Fruit fly (Drosophila melanogaster) whole organism, embryonic: ENCODE data around the gene CG46310.
A peak's percentile ranks its signal among the peaks of the same experiment; 100 is the strongest.

ENCODE experiments used
- B-H1 ChIP-seq: fragments of 200-800 bp; sonication (Bioruptor generic); IDR thresholded peaks from 3 replicates; pipeline ENCODE4 v1.3.6; 2022; ENCODE audit warnings: missing biosample characterization, missing genetic modification characterization
- CG10267 ChIP-seq: fragments of 200-800 bp; sonication (Bioruptor generic); optimal IDR thresholded peaks from 2 replicates; lab custom pipeline; 2018; ENCODE audit warnings: missing biosample characterization, mild to moderate bottlenecking, missing genetic modification characterization, moderate library complexity
- CG12155 ChIP-seq: fragments of 200-800 bp; sonication (Bioruptor generic); optimal IDR thresholded peaks from 3 replicates; lab custom pipeline; 2016; ENCODE audit warnings: missing biosample characterization, missing genetic modification characterization
- CG13296 ChIP-seq: fragments of 200-800 bp; sonication (Bioruptor generic); optimal IDR thresholded peaks from 3 replicates; lab custom pipeline; 2018; ENCODE audit warnings: missing biosample characterization, mild to moderate bottlenecking, missing genetic modification characterization
- CG14441 ChIP-seq: fragments of 200-800 bp; sonication (Bioruptor generic); IDR thresholded peaks from 2 replicates; pipeline ENCODE4 v1.3.6; 2022; ENCODE audit warnings: missing biosample characterization, missing genetic modification characterization
- CG1602 ChIP-seq: fragments of 200-800 bp; sonication (Bioruptor generic); optimal IDR thresholded peaks from 3 replicates; lab custom pipeline; 2016; ENCODE audit warnings: missing biosample characterization, missing genetic modification characterization
- CG1647 ChIP-seq: fragments of 200-800 bp; sonication (Bioruptor generic); optimal IDR thresholded peaks from 3 replicates; lab custom pipeline; 2016; ENCODE audit warnings: missing biosample characterization, missing genetic modification characterization
- CG16815 ChIP-seq: fragments of 200-800 bp; sonication (Bioruptor generic); optimal IDR thresholded peaks from 3 replicates; lab custom pipeline; 2017; ENCODE audit warnings: missing biosample characterization, mild to moderate bottlenecking, missing genetic modification characterization
- CG34224 ChIP-seq: fragments of 200-800 bp; sonication (Bioruptor generic); IDR thresholded peaks from 3 replicates; pipeline ENCODE4 v1.3.6; 2022; ENCODE audit warnings: missing biosample characterization, missing genetic modification characterization; ENCODE audit not compliant: partially characterized antibody
- CG42726 ChIP-seq: fragments of 200-800 bp; sonication (Bioruptor generic); IDR thresholded peaks from 2 replicates; pipeline ENCODE4 v1.3.6; 2022; ENCODE audit warnings: missing biosample characterization, missing genetic modification characterization; ENCODE audit not compliant: partially characterized antibody
- CG4820 ChIP-seq: fragments of 200-800 bp; sonication (Bioruptor generic); optimal IDR thresholded peaks from 3 replicates; lab custom pipeline; 2016; ENCODE audit warnings: missing biosample characterization, missing genetic modification characterization
- CG4854 ChIP-seq: fragments of 200-800 bp; sonication (Bioruptor generic); optimal IDR thresholded peaks from 2 replicates; lab custom pipeline; 2016; ENCODE audit warnings: missing biosample characterization, missing genetic modification characterization, inconsistent platforms
- CG6254 ChIP-seq: fragments of 200-800 bp; sonication (Bioruptor generic); optimal IDR thresholded peaks from 3 replicates; lab custom pipeline; 2017; ENCODE audit warnings: mild to moderate bottlenecking, missing biosample characterization, missing genetic modification reagents, missing genetic modification characterization
- CG7987 ChIP-seq: fragments of 200-800 bp; sonication (Bioruptor generic); optimal IDR thresholded peaks from 2 replicates; lab custom pipeline; 2018; ENCODE audit warnings: missing biosample characterization, mild to moderate bottlenecking, missing genetic modification characterization, moderate library complexity
- CTCF ChIP-seq: fragments of 200-800 bp; sonication (Bioruptor generic); optimal IDR thresholded peaks from 2 replicates; lab custom pipeline; 2017; ENCODE audit warnings: missing biosample characterization, mild to moderate bottlenecking, missing genetic modification characterization, moderate library complexity
- D ChIP-seq, 2 experiments: fragments of 200-800 bp in 1 of 2; fragments of >200 bp in 1 of 2; sonication (Bioruptor generic) in 1 of 2; optimal IDR thresholded peaks; 2 replicates in 1 of 2; 3 replicates in 1 of 2; lab custom pipeline; 2017; ENCODE audit warnings: mild to moderate bottlenecking in 1 of 2, missing biosample characterization in 1 of 2, missing genetic modification characterization in 1 of 2, missing genetic modification reagents in 1 of 2
- Dbx ChIP-seq: fragments of 200-800 bp; sonication (Bioruptor generic); IDR thresholded peaks from 3 replicates; pipeline ENCODE4 v1.3.6; 2022; ENCODE audit warnings: missing biosample characterization, missing genetic modification characterization
- Dp ChIP-seq: fragments of 200-800 bp; sonication (Bioruptor generic); optimal IDR thresholded peaks from 2 replicates; lab custom pipeline; 2018; ENCODE audit warnings: missing biosample characterization, mild to moderate bottlenecking, missing genetic modification characterization, moderate library complexity
- E2f2 ChIP-seq: fragments of 200-800 bp; sonication (Bioruptor generic); IDR thresholded peaks from 2 replicates; pipeline ENCODE4 v1.3.6; 2022; ENCODE audit warnings: missing biosample characterization, missing genetic modification characterization
- Eip74EF ChIP-seq, 2 experiments: fragments of 200-800 bp in 1 of 2; fragments of >200 bp in 1 of 2; sonication (Bioruptor generic) in 1 of 2; optimal IDR thresholded peaks; 2 replicates each; lab custom pipeline; 2017 to 2019; ENCODE audit warnings: missing biosample characterization in 2 of 2, missing genetic modification characterization in 2 of 2, mild to moderate bottlenecking in 1 of 2, moderate library complexity in 1 of 2
- HHEX ChIP-seq: fragments of 200-800 bp; sonication (Bioruptor generic); optimal IDR thresholded peaks from 3 replicates; lab custom pipeline; 2017; ENCODE audit warnings: missing biosample characterization, mild to moderate bottlenecking, missing genetic modification characterization, missing genetic modification reagents
- Hr51 ChIP-seq, 2 experiments: fragments of 200-800 bp; sonication (Bioruptor generic); optimal IDR thresholded peaks; 2 replicates in 1 of 2; 3 replicates in 1 of 2; lab custom pipeline; 2016 to 2018; ENCODE audit warnings: missing biosample characterization in 2 of 2, missing genetic modification characterization in 2 of 2, mild to moderate bottlenecking in 1 of 2, moderate library complexity in 1 of 2
- Kr ChIP-seq: fragments of 200-800 bp; sonication (Bioruptor generic); optimal IDR thresholded peaks from 2 replicates; lab custom pipeline; 2017; ENCODE audit warnings: missing biosample characterization, mild to moderate bottlenecking, missing genetic modification characterization
- Scr ChIP-seq: fragments of 200-800 bp; sonication (Bioruptor generic); IDR thresholded peaks from 2 replicates; pipeline ENCODE4 v1.3.6; 2022; ENCODE audit warnings: missing biosample characterization, missing genetic modification characterization; ENCODE audit not compliant: partially characterized antibody
- Stat92E ChIP-seq, 3 experiments: fragments of >200 bp in 2 of 3; fragments of 200-800 bp in 1 of 3; sonication (Bioruptor generic) in 1 of 3; optimal IDR thresholded peaks; 2 replicates each; lab custom pipeline; 2017 to 2019; ENCODE audit warnings: missing biosample characterization in 3 of 3, missing genetic modification characterization in 3 of 3, mild to moderate bottlenecking in 1 of 3, moderate library complexity in 1 of 3
- Trl ChIP-seq, 3 experiments: fragments of >200 bp in 2 of 3; fragments of 200-800 bp in 1 of 3; sonication (Bioruptor generic) in 1 of 3; optimal IDR thresholded peaks; 2 replicates in 1 of 3; 3 replicates in 2 of 3; lab custom pipeline; 2016 to 2017; ENCODE audit warnings: missing biosample characterization in 1 of 3, missing genetic modification characterization in 1 of 3
- Vsx1 ChIP-seq: fragments of 200-800 bp; sonication (Bioruptor generic); optimal IDR thresholded peaks from 2 replicates; lab custom pipeline; 2017; ENCODE audit warnings: missing biosample characterization, mild to moderate bottlenecking, missing genetic modification characterization, missing genetic modification reagents
- amos ChIP-seq: fragments of 200-800 bp; sonication (Bioruptor generic); IDR thresholded peaks from 2 replicates; pipeline ENCODE4 v1.3.6; 2022; ENCODE audit warnings: missing biosample characterization, missing genetic modification characterization; ENCODE audit not compliant: partially characterized antibody
- bab2 ChIP-seq: fragments of 200-800 bp; sonication (Bioruptor generic); optimal IDR thresholded peaks from 2 replicates; lab custom pipeline; 2016; ENCODE audit warnings: missing biosample characterization, missing genetic modification characterization
- bigmax ChIP-seq: fragments of 200-800 bp; sonication (Bioruptor generic); optimal IDR thresholded peaks from 2 replicates; lab custom pipeline; 2018; ENCODE audit warnings: missing biosample characterization, mild to moderate bottlenecking, missing genetic modification characterization
- br ChIP-seq: fragments of >200 bp; optimal IDR thresholded peaks from 2 replicates; lab custom pipeline; 2017
- btn ChIP-seq: fragments of 200-800 bp; sonication (Bioruptor generic); optimal IDR thresholded peaks from 2 replicates; lab custom pipeline; 2016; ENCODE audit warnings: missing biosample characterization, missing genetic modification characterization
- corto ChIP-seq: fragments of 200-800 bp; sonication (Bioruptor generic); optimal IDR thresholded peaks from 2 replicates; lab custom pipeline; 2016; ENCODE audit warnings: missing biosample characterization, mild to moderate bottlenecking, missing genetic modification characterization, moderate library complexity
- en ChIP-seq: fragments of 200-800 bp; sonication (Bioruptor generic); optimal IDR thresholded peaks from 2 replicates; lab custom pipeline; 2016; ENCODE audit warnings: missing biosample characterization, missing genetic modification characterization
- eyg ChIP-seq: fragments of 200-800 bp; sonication (Bioruptor generic); optimal IDR thresholded peaks from 3 replicates; lab custom pipeline; 2016; ENCODE audit warnings: missing biosample characterization, missing genetic modification characterization
- jumu ChIP-seq: fragments of 200-800 bp; sonication (Bioruptor generic); optimal IDR thresholded peaks from 3 replicates; lab custom pipeline; 2016; ENCODE audit warnings: missing biosample characterization, missing genetic modification characterization
- nau ChIP-seq: fragments of 200-800 bp; sonication (Bioruptor generic); optimal IDR thresholded peaks from 3 replicates; lab custom pipeline; 2017; ENCODE audit warnings: missing biosample characterization, mild to moderate bottlenecking, missing genetic modification characterization, missing genetic modification reagents
- nmo ChIP-seq: fragments of 200-800 bp; sonication (Bioruptor generic); optimal IDR thresholded peaks from 2 replicates; lab custom pipeline; 2018; ENCODE audit warnings: missing biosample characterization, mild to moderate bottlenecking, missing genetic modification characterization, moderate library complexity
- onecut ChIP-seq: fragments of 200-800 bp; sonication (Bioruptor generic); IDR thresholded peaks from 2 replicates; pipeline ENCODE4 v1.3.6; 2022; ENCODE audit warnings: missing biosample characterization, missing genetic modification characterization
- pan ChIP-seq, 4 experiments: fragments of >200 bp in 3 of 4; fragments of 200-800 bp in 1 of 4; sonication (Bioruptor generic) in 1 of 4; optimal IDR thresholded peaks in 3 of 4; IDR thresholded peaks in 1 of 4; 2 replicates each; pipeline versions ENCODE4 v1.3.6 to Lab custom; 2017 to 2022; ENCODE audit warnings: missing biosample characterization in 2 of 4, missing genetic modification characterization in 2 of 4, mixed read lengths in 1 of 4
- pita ChIP-seq: fragments of 200-800 bp; sonication (Bioruptor generic); optimal IDR thresholded peaks from 2 replicates; lab custom pipeline; 2017; ENCODE audit warnings: missing biosample characterization, mild to moderate bottlenecking, missing genetic modification characterization
- prd ChIP-seq, 3 experiments: fragments of >200 bp in 2 of 3; fragments of 200-800 bp in 1 of 3; sonication (Bioruptor generic) in 1 of 3; optimal IDR thresholded peaks in 2 of 3; IDR thresholded peaks in 1 of 3; 2 replicates in 2 of 3; 3 replicates in 1 of 3; pipeline versions ENCODE4 v1.3.6 to Lab custom; 2017 to 2022; ENCODE audit warnings: missing biosample characterization in 1 of 3, missing genetic modification characterization in 1 of 3
- psq ChIP-seq: fragments of 200-800 bp; sonication (Bioruptor generic); optimal IDR thresholded peaks from 2 replicates; lab custom pipeline; 2017; ENCODE audit warnings: missing biosample characterization, missing genetic modification characterization
- rib ChIP-seq: fragments of 200-800 bp; sonication (Bioruptor generic); IDR thresholded peaks from 2 replicates; pipeline ENCODE4 v1.3.6; 2022; ENCODE audit warnings: missing biosample characterization, missing genetic modification characterization
- sd ChIP-seq: fragments of 200-800 bp; sonication (Bioruptor generic); optimal IDR thresholded peaks from 3 replicates; lab custom pipeline; 2018; ENCODE audit warnings: missing biosample characterization, mild to moderate bottlenecking, missing genetic modification characterization, moderate library complexity
- sqz ChIP-seq: fragments of 200-800 bp; sonication (Bioruptor generic); optimal IDR thresholded peaks from 3 replicates; lab custom pipeline; 2018; ENCODE audit warnings: missing biosample characterization, mild to moderate bottlenecking, missing genetic modification characterization
- unpg ChIP-seq: fragments of 200-800 bp; sonication (Bioruptor generic); optimal IDR thresholded peaks from 3 replicates; lab custom pipeline; 2018; ENCODE audit warnings: missing biosample characterization, mild to moderate bottlenecking, missing genetic modification characterization, moderate library complexity

CG46310 gene

dm6 chr3R:23191108-23191771, 17.6 kb downstream of the CG46310 start (continued):
- TF ChIP-seq CG16815 (GFP tag; lab: Kevin White, UChicago): no peak
- TF ChIP-seq corto (GFP tag; lab: Kevin White, UChicago): peak; percentile 44
- no peak for TF ChIP-seq Trl (optimal IDR thresholded peaks at IDR 0.05; lab: Kevin White, UChicago)
- TF ChIP-seq Trl (GFP tag; optimal IDR thresholded peaks at IDR 0.05; lab: Kevin White, UChicago): no peak
- no peak for TF ChIP-seq CG1602 (GFP tag; lab: Kevin White, UChicago)
- peak; percentile 2 for TF ChIP-seq HHEX (GFP tag; lab: Kevin White, UChicago)
- TF ChIP-seq E2f2 (GFP tag; lab: Robert Waterston, UW): 0 out of 2 replicates have a peak, but pooled peaks have one; percentile 25
- peak; percentile 28 for TF ChIP-seq sd (tag; lab: Kevin White, UChicago)
- TF ChIP-seq CG34224 (GFP tag; lab: Robert Waterston, UW): peak; percentile 54
- TF ChIP-seq D (optimal IDR thresholded peaks at IDR 0.05; lab: Kevin White, UChicago): no peak
- no peak for TF ChIP-seq D (GFP tag; optimal IDR thresholded peaks at IDR 0.05; lab: Kevin White, UChicago)
- no peak for TF ChIP-seq Dbx (GFP tag; lab: Robert Waterston, UW)
- no peak for TF ChIP-seq CG1647
- no peak for TF ChIP-seq onecut (GFP tag; lab: Robert Waterston, UW)
- TF ChIP-seq psq: peak; percentile 5
- TF ChIP-seq br: no peak
- no peak for TF ChIP-seq CG42726
- TF ChIP-seq sqz (GFP tag; lab: Kevin White, UChicago): no peak
- no peak for TF ChIP-seq Eip74EF (GFP tag; optimal IDR thresholded peaks at IDR 0.05; lab: Kevin White, UChicago)
- TF ChIP-seq eyg (GFP tag; lab: Kevin White, UChicago): no peak
- TF ChIP-seq CG10267: no peak
- no peak for TF ChIP-seq en
- no peak for TF ChIP-seq CG4854
- no peak for TF ChIP-seq CG7987 (GFP tag; lab: Kevin White, UChicago)
- TF ChIP-seq amos: peak; percentile 62; the same call in 1 of the 2 replicates
- TF ChIP-seq Stat92E (GFP tag; optimal IDR thresholded peaks at IDR 0.05; lab: Kevin White, UChicago): no peak
- TF ChIP-seq nau (GFP tag; lab: Kevin White, UChicago): no peak
- peak; percentile 57 for TF ChIP-seq unpg (GFP tag; lab: Kevin White, UChicago)
- no peak for TF ChIP-seq CTCF (GFP tag; lab: Kevin White, UChicago)
- TF ChIP-seq CG4820 (GFP tag; lab: Kevin White, UChicago): no peak
- TF ChIP-seq nmo (GFP tag; lab: Kevin White, UChicago): no peak
- no peak for TF ChIP-seq Hr51 (GFP tag; optimal IDR thresholded peaks at IDR 0.05; lab: Kevin White, UChicago)
- TF ChIP-seq rib: 0 out of 2 replicates have a peak, but pooled peaks have one; percentile 37
- TF ChIP-seq B-H1 (GFP tag; lab: Robert Waterston, UW): no peak
- TF ChIP-seq jumu: no peak
- TF ChIP-seq Kr: no peak
- TF ChIP-seq prd (optimal IDR thresholded peaks at IDR 0.05; lab: Kevin White, UChicago): no peak
- TF ChIP-seq prd (GFP tag; IDR thresholded peaks at IDR 0.05; lab: Robert Waterston, UW): 0 out of 3 replicates have a peak, but pooled peaks have one; percentile 7
- peak; percentile 40; the same call in 1 of the 2 replicates for TF ChIP-seq Scr (GFP tag; lab: Robert Waterston, UW)
- no peak for TF ChIP-seq CG14441 (GFP tag; lab: Robert Waterston, UW)
- TF ChIP-seq btn: no peak
- no peak for TF ChIP-seq CG6254
- no peak for TF ChIP-seq pita
- no peak for TF ChIP-seq Vsx1 (GFP tag; lab: Kevin White, UChicago)
- TF ChIP-seq pan (optimal IDR thresholded peaks at IDR 0.05; lab: Kevin White, UChicago): no peak
- peak in 1 of 2 experiments; percentile 61 for TF ChIP-seq pan (GFP tag; optimal IDR thresholded peaks at IDR 0.05 in 1 of 2, IDR thresholded peaks at IDR 0.05 in 1 of 2)
- TF ChIP-seq CG13296 (GFP tag; lab: Kevin White, UChicago): no peak
- TF ChIP-seq bigmax (GFP tag; lab: Kevin White, UChicago): no peak
- TF ChIP-seq CG12155 (GFP tag; lab: Kevin White, UChicago): peak; percentile 25
- peak; percentile 2 for TF ChIP-seq bab2
- no peak for TF ChIP-seq Dp (GFP tag; lab: Kevin White, UChicago)
